Worm (Caenorhabditis elegans) whole organism, L1 larva: ENCODE data around the gene inx-3.

Experiments used
- Y116A8C.19 ChIP-seq: sonication (generic microtip); optimal IDR thresholded peaks from 2 replicates; lab custom pipeline; 2016; ENCODE audit warnings: missing compliant biosample characterization, missing genetic modification characterization, borderline replicate concordance
- aha-1 ChIP-seq: fragments of 150-350 bp; optimal IDR thresholded peaks from 2 replicates; lab custom pipeline; 2014; ENCODE audit warnings: missing biosample characterization, missing genetic modification characterization
- alr-1 ChIP-seq: fragments of 200-800 bp; sonication (Bioruptor generic); optimal IDR thresholded peaks from 2 replicates; lab custom pipeline; 2018; ENCODE audit warnings: borderline replicate concordance, mild to moderate bottlenecking, missing genetic modification characterization, missing compliant biosample characterization
- blmp-1 ChIP-seq: fragments of 150-350 bp; optimal IDR thresholded peaks from 2 replicates; lab custom pipeline; 2014; ENCODE audit warnings: missing biosample characterization, missing genetic modification characterization
- ceh-63 ChIP-seq: fragments of 200-800 bp; sonication (Bioruptor generic); optimal IDR thresholded peaks from 2 replicates; lab custom pipeline; 2018; ENCODE audit warnings: mild to moderate bottlenecking, missing genetic modification characterization, missing compliant biosample characterization
- ceh-8 ChIP-seq: fragments of 200-800 bp; sonication (Bioruptor generic); optimal IDR thresholded peaks from 2 replicates; lab custom pipeline; 2018; ENCODE audit warnings: mild to moderate bottlenecking, missing genetic modification characterization, moderate library complexity, missing compliant biosample characterization
- ces-1 ChIP-seq: fragments of 150-350 bp; optimal IDR thresholded peaks from 2 replicates; lab custom pipeline; 2014; ENCODE audit warnings: missing biosample characterization, missing genetic modification reagents, missing genetic modification characterization
- dsc-1 ChIP-seq: sonication (generic microtip); optimal IDR thresholded peaks from 2 replicates; lab custom pipeline; 2016; ENCODE audit warnings: mild to moderate bottlenecking, missing genetic modification characterization, missing compliant biosample characterization
- efl-1 ChIP-seq, 4 experiments: fragments of 150-350 bp; optimal IDR thresholded peaks in 3 of 4; peaks in 1 of 4; 1 replicate in 1 of 4; 2 replicates in 3 of 4; lab custom pipeline; 2014; ENCODE audit warnings: missing biosample characterization in 2 of 4, missing genetic modification characterization in 2 of 4, missing genetic modification reagents in 2 of 4
- egl-27 ChIP-seq, 2 experiments: fragments of 150-350 bp in 1 of 2; sonication (generic microtip); optimal IDR thresholded peaks; 3 replicates each; lab custom pipeline; 2017 to 2018; ENCODE audit warnings: missing biosample characterization in 2 of 2, missing genetic modification characterization in 2 of 2, missing genetic modification reagents in 2 of 2
- elt-2 ChIP-seq: sonication (generic microtip); optimal IDR thresholded peaks from 2 replicates; lab custom pipeline; 2016; ENCODE audit warnings: missing genetic modification characterization, mild to moderate bottlenecking, inconsistent platforms, missing compliant biosample characterization, missing genetic modification reagents
- elt-3 ChIP-seq, 6 experiments: fragments of 150-350 bp in 1 of 6; sonication (generic microtip); optimal IDR thresholded peaks; 2 replicates each; lab custom pipeline; 2017 to 2018; ENCODE audit warnings: missing biosample characterization in 6 of 6, missing genetic modification characterization in 6 of 6, inconsistent platforms in 1 of 6
- ets-5 ChIP-seq: fragments of 200-800 bp; sonication (Bioruptor generic); IDR thresholded peaks from 2 replicates; pipeline ENCODE4 v1.3.6; 2022; ENCODE audit warnings: missing genetic modification characterization, missing compliant biosample characterization
- fkh-4 ChIP-seq: sonication (generic microtip); optimal IDR thresholded peaks from 2 replicates; lab custom pipeline; 2016; ENCODE audit warnings: missing compliant biosample characterization, missing genetic modification characterization, borderline replicate concordance
- irx-1 ChIP-seq: sonication (generic microtip); optimal IDR thresholded peaks from 2 replicates; lab custom pipeline; 2016; ENCODE audit warnings: missing genetic modification characterization, missing compliant biosample characterization
- jun-1 ChIP-seq: fragments of 150-350 bp; optimal IDR thresholded peaks from 2 replicates; lab custom pipeline; 2014; ENCODE audit warnings: missing biosample characterization, missing genetic modification reagents, missing genetic modification characterization
- lin-14 ChIP-seq: fragments of 200-800 bp; sonication (Bioruptor generic); optimal IDR thresholded peaks from 2 replicates; lab custom pipeline; 2018; ENCODE audit warnings: mild to moderate bottlenecking, missing genetic modification characterization, moderate library complexity, missing compliant biosample characterization
- lin-15B ChIP-seq: fragments of 150-350 bp; sonication (generic microtip); optimal IDR thresholded peaks from 3 replicates; lab custom pipeline; 2014; ENCODE audit warnings: missing biosample characterization, missing genetic modification characterization
- lin-35 ChIP-seq, 2 experiments: fragments of 150-350 bp; optimal IDR thresholded peaks; 2 replicates each; lab custom pipeline; 2014; ENCODE audit warnings: missing biosample characterization in 2 of 2, missing genetic modification characterization in 2 of 2, missing genetic modification reagents in 2 of 2
- lin-39 ChIP-seq: fragments of 150-350 bp; optimal IDR thresholded peaks from 2 replicates; lab custom pipeline; 2014; ENCODE audit warnings: missing biosample characterization, missing genetic modification reagents, missing genetic modification characterization
- lsy-2 ChIP-seq, 2 experiments: fragments of 150-350 bp; optimal IDR thresholded peaks; 2 replicates each; lab custom pipeline; 2014; ENCODE audit warnings: missing biosample characterization in 2 of 2, missing genetic modification characterization in 2 of 2
- mab-9 ChIP-seq: fragments of 200-800 bp; sonication (Bioruptor generic); IDR thresholded peaks from 2 replicates; pipeline ENCODE4 v1.3.6; 2022; ENCODE audit warnings: missing genetic modification reagents, missing genetic modification characterization, missing compliant biosample characterization
- mep-1 ChIP-seq: fragments of 150-350 bp; optimal IDR thresholded peaks from 2 replicates; lab custom pipeline; 2014; ENCODE audit warnings: missing biosample characterization, missing genetic modification characterization
- nhr-19 ChIP-seq: fragments of 200-800 bp; sonication (Bioruptor generic); conservative IDR thresholded peaks from 2 replicates; pipeline ENCODE4 v1.3.6; 2022; ENCODE audit warnings: missing genetic modification characterization, missing compliant biosample characterization
- nhr-20 ChIP-seq: sonication (generic microtip); optimal IDR thresholded peaks from 2 replicates; lab custom pipeline; 2016; ENCODE audit warnings: mild to moderate bottlenecking, missing genetic modification characterization, missing compliant biosample characterization
- nhr-237 ChIP-seq: fragments of 150-350 bp; optimal IDR thresholded peaks from 2 replicates; lab custom pipeline; 2014; ENCODE audit warnings: missing biosample characterization, missing genetic modification characterization
- nhr-28 ChIP-seq: fragments of 150-350 bp; optimal IDR thresholded peaks from 2 replicates; lab custom pipeline; 2014; ENCODE audit warnings: missing biosample characterization, missing genetic modification characterization
- nhr-47 ChIP-seq: sonication (generic microtip); optimal IDR thresholded peaks from 2 replicates; lab custom pipeline; 2016; ENCODE audit warnings: mild to moderate bottlenecking, missing genetic modification characterization, moderate library complexity, missing compliant biosample characterization
- nhr-71 ChIP-seq: sonication (generic microtip); optimal IDR thresholded peaks from 2 replicates; lab custom pipeline; 2016; ENCODE audit warnings: mild to moderate bottlenecking, missing genetic modification characterization, moderate library complexity, missing compliant biosample characterization
- nhr-85 ChIP-seq: sonication (generic microtip); peaks from one replicate; lab custom pipeline; 2016; ENCODE audit warnings: missing genetic modification characterization, inconsistent platforms, missing compliant biosample characterization
- nhr-90 ChIP-seq: sonication (generic microtip); optimal IDR thresholded peaks from 2 replicates; lab custom pipeline; 2016; ENCODE audit warnings: mild to moderate bottlenecking, missing genetic modification characterization, missing compliant biosample characterization; ENCODE audit not compliant: poor library complexity
- pqm-1 ChIP-seq: sonication (generic microtip); optimal IDR thresholded peaks from 3 replicates; lab custom pipeline; 2017; ENCODE audit warnings: missing biosample characterization, missing genetic modification characterization
- rnt-1 ChIP-seq: sonication (generic microtip); optimal IDR thresholded peaks from 2 replicates; lab custom pipeline; 2016; ENCODE audit warnings: mild to moderate bottlenecking, missing genetic modification characterization, moderate library complexity, missing compliant biosample characterization
- skn-1 ChIP-seq: fragments of 150-350 bp; optimal IDR thresholded peaks from 2 replicates; lab custom pipeline; 2014; ENCODE audit warnings: missing biosample characterization, missing genetic modification characterization
- snu-23 ChIP-seq: sonication (generic microtip); optimal IDR thresholded peaks from 2 replicates; lab custom pipeline; 2016; ENCODE audit warnings: missing genetic modification characterization, missing compliant biosample characterization
- sox-4 ChIP-seq: sonication (generic microtip); optimal IDR thresholded peaks from 2 replicates; lab custom pipeline; 2016; ENCODE audit warnings: missing genetic modification characterization, missing compliant biosample characterization
- unc-62 ChIP-seq: fragments of 150-350 bp; optimal IDR thresholded peaks from 2 replicates; lab custom pipeline; 2014; ENCODE audit warnings: missing biosample characterization, missing genetic modification reagents, missing genetic modification characterization
- vab-15 ChIP-seq: sonication (generic microtip); optimal IDR thresholded peaks from 2 replicates; lab custom pipeline; 2017; ENCODE audit warnings: missing genotype, mild to moderate bottlenecking, missing genetic modification characterization, missing compliant biosample characterization
- xbp-1 ChIP-seq: sonication (generic microtip); optimal IDR thresholded peaks from 2 replicates; lab custom pipeline; 2016; ENCODE audit warnings: missing genetic modification characterization, missing compliant biosample characterization
- zag-1 ChIP-seq: fragments of 150-350 bp; optimal IDR thresholded peaks from 2 replicates; lab custom pipeline; 2014; ENCODE audit warnings: missing biosample characterization, missing genetic modification characterization
- ztf-11 ChIP-seq, 2 experiments: sonication (generic microtip); optimal IDR thresholded peaks; 2 replicates each; lab custom pipeline; 2016 to 2017; ENCODE audit warnings: missing genetic modification characterization in 2 of 2, missing biosample characterization in 1 of 2, missing compliant biosample characterization in 1 of 2

inx-3 gene

ce11 chrX:6040435-6041093 is 44.6 kb downstream of the inx-3 start:
- peak; percentile 36 for TF ChIP-seq nhr-71
- no peak; the same call in 1 of the 2 replicates for TF ChIP-seq nhr-19 (GFP tag; lab: Robert Waterston, UW)
- no peak for TF ChIP-seq jun-1 (tag; lab: Kevin White, UChicago)
- peak; percentile 55 for TF ChIP-seq dsc-1 (tag; lab: Kevin White, UChicago)
- no peak for TF ChIP-seq nhr-237 (tag; lab: Kevin White, UChicago)
- no peak for TF ChIP-seq alr-1 (tag; lab: Kevin White, UChicago)
- no peak for TF ChIP-seq lin-39 (tag; lab: Kevin White, UChicago)
- peak; percentile 51 for TF ChIP-seq nhr-85 (tag; lab: Kevin White, UChicago)
- TF ChIP-seq vab-15 (tag; lab: Kevin White, UChicago) = no peak
- no peak for TF ChIP-seq unc-62 (GFP tag; lab: Kevin White, UChicago)
- TF ChIP-seq efl-1 (optimal IDR thresholded peaks at IDR 0.05; lab: Kevin White, UChicago) = no peak
- TF ChIP-seq efl-1 (GFP tag; optimal IDR thresholded peaks at IDR 0.05 in 1 of 2; lab: Kevin White, UChicago) = no peak
- TF ChIP-seq skn-1 (tag; lab: Kevin White, UChicago) = no peak
- TF ChIP-seq snu-23 (GFP tag; lab: Kevin White, UChicago) = no peak
- TF ChIP-seq xbp-1 (tag; lab: Kevin White, UChicago) = no peak
- TF ChIP-seq nhr-28 (tag; lab: Kevin White, UChicago) = no peak
- TF ChIP-seq lin-14 (GFP tag; lab: Kevin White, UChicago) = peak; percentile 68
- no peak for TF ChIP-seq lin-15B (tag; lab: Kevin White, UChicago)
- TF ChIP-seq ztf-11 (tag; optimal IDR thresholded peaks at IDR 0.05; lab: Kevin White, UChicago) = no peak
- TF ChIP-seq ces-1 (GFP tag; lab: Kevin White, UChicago) = no peak
- TF ChIP-seq elt-3 (tag; optimal IDR thresholded peaks at IDR 0.05; lab: Kevin White, UChicago) = peak in 2 of 6 experiments; percentile 16 to 51
- no peak for TF ChIP-seq ceh-63
- peak; percentile 11 for TF ChIP-seq fkh-4 (tag; lab: Kevin White, UChicago)
- TF ChIP-seq nhr-90 (tag; lab: Kevin White, UChicago) = peak; percentile 11
- peak; percentile 9 for TF ChIP-seq zag-1 (tag; lab: Kevin White, UChicago)
- no peak for TF ChIP-seq mep-1 (tag; lab: Kevin White, UChicago)
- TF ChIP-seq mab-9 (GFP tag; lab: Robert Waterston, UW) = no peak
- TF ChIP-seq ets-5 (GFP tag; lab: Robert Waterston, UW) = no peak
- peak; percentile 35 for TF ChIP-seq rnt-1
- no peak for TF ChIP-seq irx-1 (tag; lab: Kevin White, UChicago)
- TF ChIP-seq nhr-47 = peak; percentile 10
- TF ChIP-seq sox-4 (tag; lab: Kevin White, UChicago) = no peak
- no peak for TF ChIP-seq aha-1 (tag; lab: Kevin White, UChicago)
- peak; percentile 31 for TF ChIP-seq nhr-20 (tag; lab: Kevin White, UChicago)
- TF ChIP-seq lsy-2 (tag; optimal IDR thresholded peaks at IDR 0.05; lab: Kevin White, UChicago) = no peak

- TF ChIP-seq nhr-47 (no peak), pqm-1 (tag; lab: Kevin White, UChicago) (no peak), nhr-20 (tag; lab: Kevin White, UChicago) (no peak), egl-27 (tag; optimal IDR thresholded peaks at IDR 0.05; lab: Kevin White, UChicago) (no peak), aha-1 (tag; lab: Kevin White, UChicago) (no peak), vab-15 (tag; lab: Kevin White, UChicago) (no peak), Y116A8C.19 (tag; lab: Kevin White, UChicago) (no peak), elt-2 (tag; lab: Kevin White, UChicago) (peak; percentile 27), ceh-8 (GFP tag; lab: Kevin White, UChicago) (no peak), blmp-1 (tag; lab: Kevin White, UChicago) (peak; percentile 5), fkh-4 (tag; lab: Kevin White, UChicago) (no peak), ces-1 (GFP tag; lab: Kevin White, UChicago) (no peak), lin-35 (GFP tag; optimal IDR thresholded peaks at IDR 0.05; lab: Kevin White, UChicago) (no peak), nhr-19 (GFP tag; lab: Robert Waterston, UW) (no peak), dsc-1 (tag; lab: Kevin White, UChicago) (no peak), nhr-28 (tag; lab: Kevin White, UChicago) (no peak), nhr-237 (tag; lab: Kevin White, UChicago) (no peak)
These were observed 45.1 kb downstream of the inx-3 start for ce11 chrX:6041094-6041441.
